Fruit fly (Drosophila melanogaster): Measurements from ENCODE around the gene MnM.

- TF ChIP-seq lola (GFP tag; optimal IDR thresholded peaks at IDR 0.05) (no peak), sage (GFP tag; optimal IDR thresholded peaks at IDR 0.05) (no peak), fru (GFP tag; optimal IDR thresholded peaks at IDR 0.05) (no peak), Hr78 (GFP tag; optimal IDR thresholded peaks at IDR 0.05) (no peak), psq (GFP tag; optimal IDR thresholded peaks at IDR 0.05) (peak; percentile 62), HLH106 (tag; optimal IDR thresholded peaks at IDR 0.05) (no peak), usp (GFP tag; optimal IDR thresholded peaks at IDR 0.05) (no peak), rgr (GFP tag; optimal IDR thresholded peaks at IDR 0.05) (no peak), OdsH (GFP tag; optimal IDR thresholded peaks at IDR 0.05) (no peak), Dfd (GFP tag; optimal IDR thresholded peaks at IDR 0.05) (no peak), Rel (GFP tag; optimal IDR thresholded peaks at IDR 0.05) (no peak), Rel (tag; optimal IDR thresholded peaks at IDR 0.05) (peak; percentile 14), brk (GFP tag; optimal IDR thresholded peaks at IDR 0.05) (no peak), Myc (optimal IDR thresholded peaks at IDR 0.05) (no peak)
These were observed 29.1 kb downstream of the MnM start for dm6 chr3L:3149060-3149872.
